Fruit fly (Drosophila melanogaster) whole organism, embryonic: ENCODE data around the gene CG14205.

Source experiments
- B-H1 ChIP-seq: fragments of 200-800 bp; sonication (Bioruptor generic); IDR thresholded peaks from 3 replicates; pipeline ENCODE4 v1.3.6; 2022; ENCODE audit warnings: missing biosample characterization, missing genetic modification characterization
- Bgb ChIP-seq: fragments of 200-800 bp; sonication (Bioruptor generic); IDR thresholded peaks from 2 replicates; pipeline ENCODE4 v1.3.6; 2022; ENCODE audit warnings: missing biosample characterization, missing genetic modification characterization; ENCODE audit not compliant: partially characterized antibody
- CG12942 ChIP-seq: fragments of 200-800 bp; sonication (Bioruptor generic); optimal IDR thresholded peaks from 3 replicates; lab custom pipeline; 2016; ENCODE audit warnings: missing biosample characterization, missing genetic modification characterization
- CG1603 ChIP-seq: fragments of 200-800 bp; sonication (Bioruptor generic); optimal IDR thresholded peaks from 2 replicates; lab custom pipeline; 2019; ENCODE audit warnings: missing biosample characterization, mild to moderate bottlenecking, missing genetic modification characterization, moderate library complexity
- CG17385 ChIP-seq: fragments of 200-800 bp; sonication (Bioruptor generic); optimal IDR thresholded peaks from 3 replicates; lab custom pipeline; 2018; ENCODE audit warnings: missing biosample characterization, mild to moderate bottlenecking, missing genetic modification characterization
- CG2202 ChIP-seq: fragments of 200-800 bp; sonication (Bioruptor generic); optimal IDR thresholded peaks from 2 replicates; lab custom pipeline; 2018; ENCODE audit warnings: missing biosample characterization, mild to moderate bottlenecking, missing genetic modification characterization
- CG2875 ChIP-seq: fragments of 200-800 bp; sonication (Bioruptor generic); optimal IDR thresholded peaks from 2 replicates; lab custom pipeline; 2017; ENCODE audit warnings: missing biosample characterization, mild to moderate bottlenecking, missing genetic modification characterization, missing genetic modification reagents
- CG31388 ChIP-seq: fragments of 200-800 bp; sonication (Bioruptor generic); optimal IDR thresholded peaks from 2 replicates; lab custom pipeline; 2016; ENCODE audit warnings: missing biosample characterization, missing genetic modification characterization
- CG3163 ChIP-seq: fragments of 200-800 bp; sonication (Bioruptor generic); optimal IDR thresholded peaks from 3 replicates; lab custom pipeline; 2016; ENCODE audit warnings: missing biosample characterization, missing genetic modification characterization
- CG32767 ChIP-seq: fragments of 200-800 bp; sonication (Bioruptor generic); IDR thresholded peaks from 2 replicates; pipeline ENCODE4 v1.3.6; 2022; ENCODE audit warnings: missing biosample characterization, missing genetic modification characterization
- CG34224 ChIP-seq: fragments of 200-800 bp; sonication (Bioruptor generic); IDR thresholded peaks from 3 replicates; pipeline ENCODE4 v1.3.6; 2022; ENCODE audit warnings: missing biosample characterization, missing genetic modification characterization; ENCODE audit not compliant: partially characterized antibody
- CG5953 ChIP-seq: fragments of 200-800 bp; sonication (Bioruptor generic); IDR thresholded peaks from 2 replicates; pipeline ENCODE4 v1.3.6; 2022; ENCODE audit warnings: missing biosample characterization, missing genetic modification characterization
- CG8359 ChIP-seq: fragments of 200-800 bp; sonication (Bioruptor generic); optimal IDR thresholded peaks from 2 replicates; lab custom pipeline; 2017; ENCODE audit warnings: missing biosample characterization, mild to moderate bottlenecking, missing genetic modification characterization, borderline replicate concordance
- CG8924 ChIP-seq: fragments of 200-800 bp; optimal IDR thresholded peaks from 3 replicates; lab custom pipeline; 2019; ENCODE audit warnings: missing biosample characterization, mild to moderate bottlenecking, missing genetic modification characterization, moderate library complexity
- CG9797 ChIP-seq: fragments of 200-800 bp; sonication (Bioruptor generic); optimal IDR thresholded peaks from 3 replicates; lab custom pipeline; 2018; ENCODE audit warnings: missing biosample characterization, mild to moderate bottlenecking, missing genetic modification characterization
- CG9932 ChIP-seq: fragments of 200-800 bp; sonication (Bioruptor generic); IDR thresholded peaks from 2 replicates; pipeline ENCODE4 v1.3.6; 2022; ENCODE audit warnings: missing biosample characterization, missing genetic modification characterization
- CoRest ChIP-seq: fragments of 200-800 bp; sonication (Bioruptor generic); optimal IDR thresholded peaks from 3 replicates; lab custom pipeline; 2018; ENCODE audit warnings: missing biosample characterization, mild to moderate bottlenecking, missing genetic modification characterization, moderate library complexity
- Dbx ChIP-seq: fragments of 200-800 bp; sonication (Bioruptor generic); IDR thresholded peaks from 3 replicates; pipeline ENCODE4 v1.3.6; 2022; ENCODE audit warnings: missing biosample characterization, missing genetic modification characterization
- Dp ChIP-seq: fragments of 200-800 bp; sonication (Bioruptor generic); optimal IDR thresholded peaks from 2 replicates; lab custom pipeline; 2018; ENCODE audit warnings: missing biosample characterization, mild to moderate bottlenecking, missing genetic modification characterization, moderate library complexity
- Dref ChIP-seq: fragments of 200-800 bp; sonication (Bioruptor generic); IDR thresholded peaks from 2 replicates; pipeline ENCODE4 v1.3.6; 2022; ENCODE audit warnings: missing biosample characterization, missing genetic modification characterization
- HLH54F ChIP-seq: fragments of 200-800 bp; sonication (Bioruptor generic); optimal IDR thresholded peaks from 3 replicates; lab custom pipeline; 2016; ENCODE audit warnings: missing biosample characterization, missing genetic modification characterization
- HLHmδ ChIP-seq: fragments of 200-800 bp; sonication (Bioruptor generic); optimal IDR thresholded peaks from 2 replicates; lab custom pipeline; 2018; ENCODE audit warnings: missing biosample characterization, mild to moderate bottlenecking, missing genetic modification characterization, moderate library complexity
- Hr39 ChIP-seq: fragments of >200 bp; optimal IDR thresholded peaks from 2 replicates; lab custom pipeline; 2017
- Lhr ChIP-seq: fragments of 200-800 bp; sonication (Bioruptor generic); optimal IDR thresholded peaks from 3 replicates; lab custom pipeline; 2017; ENCODE audit warnings: mild to moderate bottlenecking, missing biosample characterization, missing genetic modification reagents, missing genetic modification characterization
- Neu2 ChIP-seq: fragments of 200-800 bp; sonication (Bioruptor generic); optimal IDR thresholded peaks from 3 replicates; lab custom pipeline; 2016; ENCODE audit warnings: missing biosample characterization, missing genetic modification characterization, borderline replicate concordance
- Nf-YB ChIP-seq: fragments of 200-800 bp; sonication (Bioruptor generic); optimal IDR thresholded peaks from 3 replicates; lab custom pipeline; 2019; ENCODE audit warnings: missing biosample characterization, mild to moderate bottlenecking, missing genetic modification characterization, moderate library complexity
- Side ChIP-seq: fragments of 200-800 bp; sonication (Bioruptor generic); optimal IDR thresholded peaks from 2 replicates; lab custom pipeline; 2016; ENCODE audit warnings: missing biosample characterization, missing genetic modification characterization
- ara ChIP-seq: fragments of 200-800 bp; sonication (Bioruptor generic); IDR thresholded peaks from 2 replicates; pipeline ENCODE4 v1.3.6; 2022; ENCODE audit warnings: missing biosample characterization, missing genetic modification characterization
- ash1 ChIP-seq: fragments of 200-800 bp; sonication (Bioruptor generic); optimal IDR thresholded peaks from 2 replicates; lab custom pipeline; 2018; ENCODE audit warnings: missing biosample characterization, mild to moderate bottlenecking, missing genetic modification characterization
- bbx ChIP-seq: fragments of 200-800 bp; sonication (Bioruptor generic); IDR thresholded peaks from 2 replicates; pipeline ENCODE4 v1.3.6; 2022; ENCODE audit warnings: missing biosample characterization, missing genetic modification characterization; ENCODE audit not compliant: partially characterized antibody
- ci ChIP-seq: fragments of 200-800 bp; sonication (Bioruptor generic); IDR thresholded peaks from 3 replicates; pipeline ENCODE4 v1.3.6; 2022; ENCODE audit warnings: missing biosample characterization, missing genetic modification characterization
- croc ChIP-seq: fragments of 200-800 bp; sonication (Bioruptor generic); conservative IDR thresholded peaks from 3 replicates; pipeline ENCODE4 v1.3.6; 2022; ENCODE audit warnings: missing biosample characterization, missing genetic modification characterization
- dati ChIP-seq: fragments of 200-800 bp; sonication (Bioruptor generic); IDR thresholded peaks from 2 replicates; pipeline ENCODE4 v1.3.6; 2022; ENCODE audit warnings: missing biosample characterization, missing genetic modification characterization
- eve ChIP-seq, 2 experiments: fragments of >200 bp; optimal IDR thresholded peaks; 2 replicates each; lab custom pipeline; 2017; ENCODE audit warnings: missing biosample characterization in 2 of 2, missing genetic modification characterization in 2 of 2
- fu2 ChIP-seq: fragments of 200-800 bp; sonication (Bioruptor generic); optimal IDR thresholded peaks from 2 replicates; lab custom pipeline; 2016; ENCODE audit warnings: missing biosample characterization, missing genetic modification characterization
- grau ChIP-seq: fragments of 200-800 bp; optimal IDR thresholded peaks from 3 replicates; lab custom pipeline; 2019; ENCODE audit warnings: missing biosample characterization, mild to moderate bottlenecking, missing genetic modification characterization, moderate library complexity
- ken ChIP-seq: fragments of 200-800 bp; sonication (Bioruptor generic); IDR thresholded peaks from 3 replicates; pipeline ENCODE4 v1.3.6; 2022; ENCODE audit warnings: missing biosample characterization, missing genetic modification characterization
- knrl ChIP-seq: fragments of 200-800 bp; sonication (Bioruptor generic); IDR thresholded peaks from 3 replicates; pipeline ENCODE4 v1.3.6; 2022; ENCODE audit warnings: missing biosample characterization, missing genetic modification characterization; ENCODE audit not compliant: partially characterized antibody
- mld ChIP-seq: fragments of 200-800 bp; sonication (Bioruptor generic); IDR thresholded peaks from 3 replicates; pipeline ENCODE4 v1.3.6; 2022; ENCODE audit warnings: missing biosample characterization, missing genetic modification characterization; ENCODE audit not compliant: partially characterized antibody
- nerfin-2 ChIP-seq: fragments of 200-800 bp; sonication (Bioruptor generic); IDR thresholded peaks from 2 replicates; pipeline ENCODE4 v1.3.6; 2022; ENCODE audit warnings: missing biosample characterization, missing genetic modification characterization; ENCODE audit not compliant: partially characterized antibody
- nmo ChIP-seq: fragments of 200-800 bp; sonication (Bioruptor generic); optimal IDR thresholded peaks from 2 replicates; lab custom pipeline; 2018; ENCODE audit warnings: missing biosample characterization, mild to moderate bottlenecking, missing genetic modification characterization, moderate library complexity
- odd ChIP-seq: fragments of 200-800 bp; sonication (Bioruptor generic); optimal IDR thresholded peaks from 2 replicates; lab custom pipeline; 2017; ENCODE audit warnings: missing biosample characterization, mild to moderate bottlenecking, missing genetic modification characterization
- onecut ChIP-seq: fragments of 200-800 bp; sonication (Bioruptor generic); IDR thresholded peaks from 2 replicates; pipeline ENCODE4 v1.3.6; 2022; ENCODE audit warnings: missing biosample characterization, missing genetic modification characterization
- pita ChIP-seq: fragments of 200-800 bp; sonication (Bioruptor generic); optimal IDR thresholded peaks from 2 replicates; lab custom pipeline; 2017; ENCODE audit warnings: missing biosample characterization, mild to moderate bottlenecking, missing genetic modification characterization
- schlank ChIP-seq: fragments of 200-800 bp; sonication (Bioruptor generic); optimal IDR thresholded peaks from 2 replicates; lab custom pipeline; 2018; ENCODE audit warnings: missing biosample characterization, mild to moderate bottlenecking, missing genetic modification characterization
- shn ChIP-seq: fragments of 200-800 bp; sonication (Bioruptor generic); optimal IDR thresholded peaks from 3 replicates; lab custom pipeline; 2016; ENCODE audit warnings: missing biosample characterization, missing genetic modification characterization
- slbo ChIP-seq: fragments of 200-800 bp; sonication (Bioruptor generic); IDR thresholded peaks from 2 replicates; pipeline ENCODE4 v1.3.6; 2022; ENCODE audit warnings: missing biosample characterization, missing genetic modification characterization
- twi ChIP-seq: fragments of 200-800 bp; optimal IDR thresholded peaks from 2 replicates; lab custom pipeline; 2019; ENCODE audit warnings: missing biosample characterization, mild to moderate bottlenecking, missing genetic modification characterization, moderate library complexity
- wdn ChIP-seq: fragments of 200-800 bp; sonication (Bioruptor generic); IDR thresholded peaks from 2 replicates; pipeline ENCODE4 v1.3.6; 2022; ENCODE audit warnings: missing biosample characterization, missing genetic modification characterization

CG14205 gene

dm6 chrX:19597684-19598363, 5.4 kb downstream of the CG14205 start, which contains the start of gene RpS10b (continued):
- TF ChIP-seq nmo (GFP tag; lab: Kevin White, UChicago) (peak; percentile 89), mld (GFP tag; lab: Robert Waterston, UW) (peak; percentile 74; the same call in 2 of the 3 replicates), CG8359 (peak; percentile 85), CG9797 (peak; percentile 86), pita (GFP tag; lab: Kevin White, UChicago) (peak; percentile 29), CoRest (tag; lab: Kevin White, UChicago) (peak; percentile 77), CG2875 (GFP tag; lab: Kevin White, UChicago) (peak; percentile 91), Dref (GFP tag; lab: Robert Waterston, UW) (peak; percentile 84), bbx (GFP tag; lab: Robert Waterston, UW) (peak; percentile 88), CG3163 (GFP tag; lab: Kevin White, UChicago) (peak; percentile 76), CG2202 (peak; percentile 84), ash1 (peak; percentile 81), knrl (GFP tag; lab: Robert Waterston, UW) (peak; percentile 97), ara (GFP tag; lab: Robert Waterston, UW) (peak; percentile 47), slbo (GFP tag; lab: Robert Waterston, UW) (peak; percentile 75), Dp (GFP tag; lab: Kevin White, UChicago) (peak; percentile 48), CG32767 (GFP tag; lab: Robert Waterston, UW) (no peak), Dbx (GFP tag; lab: Robert Waterston, UW) (peak; percentile 81), wdn (GFP tag; lab: Robert Waterston, UW) (peak; percentile 72), eve (GFP tag; optimal IDR thresholded peaks at IDR 0.05; lab: Kevin White, UChicago) (peak in 1 of 2 experiments; percentile 96), croc (GFP tag; lab: Robert Waterston, UW) (peak; percentile 60; the same call in 2 of the 3 replicates), CG5953 (GFP tag; lab: Robert Waterston, UW) (peak; percentile 74), shn (peak; percentile 90), dati (GFP tag; lab: Robert Waterston, UW) (peak; percentile 54), CG9932 (GFP tag; lab: Robert Waterston, UW) (peak; percentile 55), CG17385 (GFP tag; lab: Kevin White, UChicago) (peak; percentile 98), CG31388 (GFP tag; lab: Kevin White, UChicago) (peak; percentile 29), CG1603 (tag; lab: Kevin White, UChicago) (peak; percentile 82), Nf-YB (GFP tag; lab: Kevin White, UChicago) (peak; percentile 76), Lhr (GFP tag; lab: Kevin White, UChicago) (peak; percentile 97), odd (GFP tag; lab: Kevin White, UChicago) (peak; percentile 97), Bgb (GFP tag; lab: Robert Waterston, UW) (peak; percentile 91), grau (tag; lab: Kevin White, UChicago) (peak; percentile 81), ken (GFP tag; lab: Robert Waterston, UW) (peak; percentile 67), ci (GFP tag; lab: Robert Waterston, UW) (peak; percentile 96), B-H1 (peak; percentile 42; the same call in 1 of the 3 replicates), twi (tag; lab: Kevin White, UChicago) (peak; percentile 76), Hr39 (no peak), CG12942 (peak; percentile 57), Neu2 (GFP tag; lab: Kevin White, UChicago) (peak; percentile 80), CG8924 (tag; lab: Kevin White, UChicago) (peak; percentile 72), schlank (tag; lab: Kevin White, UChicago) (peak; percentile 91), fu2 (GFP tag; lab: Kevin White, UChicago) (peak; percentile 82), HLHmδ (peak; percentile 98), Side (peak; percentile 78), CG34224 (peak; percentile 88), HLH54F (peak; percentile 85), nerfin-2 (peak; percentile 86), onecut (peak; percentile 92)
